Worm (Caenorhabditis elegans): ENCODE results near the gene dnj-16.

- TF ChIP-seq nhr-10 (tag; optimal IDR thresholded peaks at IDR 0.05) (no peak), lsy-2 (tag; optimal IDR thresholded peaks at IDR 0.05) (peak; percentile 10 to 81)
Measured at ce11 chrIII:4195306-4196008, 4.5 kb downstream of the dnj-16 start.
